Worm (Caenorhabditis elegans) whole organism, early embryonic: ENCODE results near the gene snt-2.

Experiments
- B0310.2 ChIP-seq: sonication (generic microtip); optimal IDR thresholded peaks from 2 replicates; lab custom pipeline; 2016; ENCODE audit warnings: mild to moderate bottlenecking, missing genetic modification characterization, missing compliant biosample characterization
- F13C5.2 ChIP-seq: sonication (generic microtip); optimal IDR thresholded peaks from 2 replicates; lab custom pipeline; 2017; ENCODE audit warnings: mild to moderate bottlenecking, missing genetic modification characterization, inconsistent platforms, missing compliant biosample characterization
- aly-1 ChIP-seq: sonication (generic microtip); optimal IDR thresholded peaks from 2 replicates; lab custom pipeline; 2016; ENCODE audit warnings: missing genetic modification characterization, missing compliant biosample characterization
- ama-1 ChIP-seq: fragments of 150-350 bp; optimal IDR thresholded peaks from 2 replicates; lab custom pipeline; 2014
- ceh-13 ChIP-seq: fragments of 200-800 bp; sonication (Bioruptor generic); optimal IDR thresholded peaks from 2 replicates; lab custom pipeline; 2018; ENCODE audit warnings: mild to moderate bottlenecking, missing genetic modification characterization, missing compliant biosample characterization
- ceh-36 ChIP-seq: sonication (generic microtip); optimal IDR thresholded peaks from 2 replicates; lab custom pipeline; 2016; ENCODE audit warnings: missing genetic modification characterization, inconsistent platforms, missing compliant biosample characterization
- ets-7 ChIP-seq: sonication (generic microtip); optimal IDR thresholded peaks from 2 replicates; lab custom pipeline; 2016; ENCODE audit warnings: missing genotype, missing genetic modification characterization, missing compliant biosample characterization
- flt-1 ChIP-seq: fragments of 200-800 bp; sonication (Bioruptor generic); IDR thresholded peaks from 2 replicates; pipeline ENCODE4 v1.3.6; 2022; ENCODE audit warnings: missing genetic modification characterization, missing compliant biosample characterization
- hmbx-1 ChIP-seq: sonication (generic microtip); optimal IDR thresholded peaks from 2 replicates; lab custom pipeline; 2016; ENCODE audit warnings: mild to moderate bottlenecking, missing genetic modification characterization, missing compliant biosample characterization
- hmg-4 ChIP-seq: fragments of 200-800 bp; sonication (Bioruptor generic); optimal IDR thresholded peaks from 2 replicates; lab custom pipeline; 2018; ENCODE audit warnings: mild to moderate bottlenecking, missing genetic modification characterization, missing compliant biosample characterization
- hnd-1 ChIP-seq: sonication (generic microtip); optimal IDR thresholded peaks from 2 replicates; lab custom pipeline; 2016; ENCODE audit warnings: missing genetic modification characterization, missing compliant biosample characterization
- pes-1 ChIP-seq: fragments of 200-800 bp; sonication (Bioruptor generic); IDR thresholded peaks from 2 replicates; pipeline ENCODE4 v1.3.6; 2022; ENCODE audit warnings: missing genetic modification reagents, missing genetic modification characterization, missing compliant biosample characterization
- scrt-1 ChIP-seq: fragments of 200-800 bp; sonication (Bioruptor generic); IDR thresholded peaks from 2 replicates; pipeline ENCODE4 v1.3.6; 2022; ENCODE audit warnings: missing genetic modification characterization, missing compliant biosample characterization
- sea-1 ChIP-seq: fragments of 200-800 bp; sonication (Bioruptor generic); conservative IDR thresholded peaks from 2 replicates; pipeline ENCODE4 v1.3.6; 2022; ENCODE audit warnings: missing genetic modification characterization, missing compliant biosample characterization
- tbx-11 ChIP-seq: fragments of 200-800 bp; sonication (Bioruptor generic); IDR thresholded peaks from 2 replicates; pipeline ENCODE4 v1.3.6; 2022; ENCODE audit warnings: missing genetic modification characterization, missing compliant biosample characterization
- tbx-37 ChIP-seq: fragments of 200-800 bp; sonication (Bioruptor generic); conservative IDR thresholded peaks from 2 replicates; pipeline ENCODE4 v1.3.6; 2022; ENCODE audit warnings: missing genetic modification reagents, missing genetic modification characterization, missing compliant biosample characterization
- tra-4 ChIP-seq: sonication (generic microtip); optimal IDR thresholded peaks from 2 replicates; lab custom pipeline; 2017; ENCODE audit warnings: missing genetic modification characterization, missing compliant biosample characterization

Gene snt-2

ce11 chrIII:754371-754770, 39.2 kb downstream of the snt-2 start:
- no peak for TF ChIP-seq ceh-36
- TF ChIP-seq scrt-1 (GFP tag; lab: Robert Waterston, UW), result no peak
- TF ChIP-seq hmbx-1, result no peak
- TF ChIP-seq F13C5.2 (tag; lab: Kevin White, UChicago), result no peak
- no peak for TF ChIP-seq tra-4
- no peak for TF ChIP-seq tbx-11 (GFP tag; lab: Robert Waterston, UW)
- TF ChIP-seq ets-7 (tag; lab: Kevin White, UChicago), result no peak
- no peak for TF ChIP-seq pes-1 (GFP tag; lab: Robert Waterston, UW)
- no peak for TF ChIP-seq B0310.2 (tag; lab: Kevin White, UChicago)
- no peak for TF ChIP-seq ceh-13
- no peak for TF ChIP-seq ama-1 (lab: Kevin White, UChicago)

- TF ChIP-seq aly-1, result no peak
- no peak for TF ChIP-seq hnd-1 (tag; lab: Kevin White, UChicago)
- no peak for TF ChIP-seq pes-1 (GFP tag; lab: Robert Waterston, UW)
- TF ChIP-seq sea-1 (GFP tag; lab: Robert Waterston, UW), result no peak
- TF ChIP-seq scrt-1 (GFP tag; lab: Robert Waterston, UW), result no peak
- no peak for TF ChIP-seq tra-4
- no peak for TF ChIP-seq B0310.2 (tag; lab: Kevin White, UChicago)
- TF ChIP-seq tbx-37 (GFP tag; lab: Robert Waterston, UW), result no peak
- TF ChIP-seq ceh-13, result no peak
- no peak for TF ChIP-seq hmbx-1
- TF ChIP-seq ama-1 (lab: Kevin White, UChicago), result no peak
- TF ChIP-seq hmg-4 (GFP tag; lab: Kevin White, UChicago), result no peak
- no peak for TF ChIP-seq F13C5.2 (tag; lab: Kevin White, UChicago)
- TF ChIP-seq ets-7 (tag; lab: Kevin White, UChicago), result no peak
Measured at ce11 chrIII:752326-752725, 41.2 kb downstream of the snt-2 start, which contains the start of gene pat-12. TSS of gene pat-12 (minus strand) at chrIII:752426.

ce11 chrIII:750028-750427, 43.5 kb downstream of the snt-2 start:
- no peak for TF ChIP-seq ceh-36
- no peak for TF ChIP-seq hnd-1 (tag; lab: Kevin White, UChicago)
- TF ChIP-seq scrt-1 (GFP tag; lab: Robert Waterston, UW), result no peak
- TF ChIP-seq hmg-4 (GFP tag; lab: Kevin White, UChicago), result no peak
- no peak for TF ChIP-seq sea-1 (GFP tag; lab: Robert Waterston, UW)
- TF ChIP-seq ama-1 (lab: Kevin White, UChicago), result no peak
- TF ChIP-seq aly-1, result no peak
- no peak for TF ChIP-seq tbx-37 (GFP tag; lab: Robert Waterston, UW)
- TF ChIP-seq ets-7 (tag; lab: Kevin White, UChicago), result no peak
- TF ChIP-seq hmbx-1, result no peak
- TF ChIP-seq F13C5.2 (tag; lab: Kevin White, UChicago), result no peak

ce11 chrIII:748782-749181, 44.8 kb downstream of the snt-2 start:
- TF ChIP-seq scrt-1 (GFP tag; lab: Robert Waterston, UW) (no peak), hmbx-1 (no peak), pes-1 (GFP tag; lab: Robert Waterston, UW) (no peak), ceh-13 (no peak), sea-1 (GFP tag; lab: Robert Waterston, UW) (no peak)

ce11 chrIII:744459-744858, 49.1 kb downstream of the snt-2 start:
- TF ChIP-seq hnd-1 (tag; lab: Kevin White, UChicago), result no peak
- no peak for TF ChIP-seq scrt-1 (GFP tag; lab: Robert Waterston, UW)
- TF ChIP-seq hmg-4 (GFP tag; lab: Kevin White, UChicago), result no peak
- TF ChIP-seq sea-1 (GFP tag; lab: Robert Waterston, UW), result no peak
- no peak for TF ChIP-seq ceh-36
- TF ChIP-seq F13C5.2 (tag; lab: Kevin White, UChicago), result no peak
- TF ChIP-seq tbx-11 (GFP tag; lab: Robert Waterston, UW), result no peak
- TF ChIP-seq hmbx-1, result no peak
- TF ChIP-seq tra-4, result no peak
- TF ChIP-seq ama-1 (lab: Kevin White, UChicago), result no peak
- no peak for TF ChIP-seq pes-1 (GFP tag; lab: Robert Waterston, UW)
- TF ChIP-seq flt-1, result no peak

ce11 chrIII:740382-740781, 53.2 kb downstream of the snt-2 start, which contains the start of gene idpp-1:
TSS of gene idpp-1 (plus strand) at chrIII:740682.
- TF ChIP-seq ceh-36 (no peak), tra-4 (no peak), scrt-1 (GFP tag; lab: Robert Waterston, UW) (no peak), flt-1 (no peak), B0310.2 (tag; lab: Kevin White, UChicago) (no peak), hmg-4 (GFP tag; lab: Kevin White, UChicago) (no peak), aly-1 (no peak), ceh-13 (no peak)
